In genomic region chrII:3808104-3808503, ce11 we compare ENCODE assay signal across 4 worm cellular contexts.
TF ChIP-seq lines count a peak whose summit lies in the region.

F54D10.5 (minus strand) TSS chrII:3808177.

TF ChIP-seq in whole organism, L2 larva, 48 proteins besides CTCF, POLR2A, EP300 and RAD21 (continued from another document):
- TF ChIP-seq ztf-11 (tag; optimal IDR thresholded peaks at IDR 0.05; lab: Kevin White, UChicago) (no peak), alr-1 (tag; optimal IDR thresholded peaks at IDR 0.05; lab: Kevin White, UChicago) (no peak), ztf-4 (tag; optimal IDR thresholded peaks at IDR 0.05; lab: Kevin White, UChicago) (no peak), mab-5 (tag; optimal IDR thresholded peaks at IDR 0.05; lab: Kevin White, UChicago) (peak; percentile 39), nhr-23 (tag; optimal IDR thresholded peaks at IDR 0.05; lab: Kevin White, UChicago) (no peak), nhr-10 (tag; optimal IDR thresholded peaks at IDR 0.05; lab: Kevin White, UChicago) (peak; percentile 4), blmp-1 (tag; optimal IDR thresholded peaks at IDR 0.05; lab: Kevin White, UChicago; ENCODE audit: insufficient read depth) (no peak), fos-1 (tag; optimal IDR thresholded peaks at IDR 0.05; lab: Kevin White, UChicago) (no peak), nhr-6 (tag; optimal IDR thresholded peaks at IDR 0.05; lab: Kevin White, UChicago) (no peak), nhr-11 (tag; optimal IDR thresholded peaks at IDR 0.05; lab: Kevin White, UChicago) (no peak), gmeb-1 (tag; optimal IDR thresholded peaks at IDR 0.05; lab: Kevin White, UChicago) (peak; percentile 95), nhr-129 (tag; optimal IDR thresholded peaks at IDR 0.05; lab: Kevin White, UChicago) (peak; percentile 65), sma-9 (GFP tag; optimal IDR thresholded peaks at IDR 0.05; lab: Kevin White, UChicago) (peak; percentile 84), sma-9 (tag; optimal IDR thresholded peaks at IDR 0.05; lab: Kevin White, UChicago) (no peak), skn-1 (tag; optimal IDR thresholded peaks at IDR 0.05; lab: Kevin White, UChicago) (no peak), nhr-21 (tag; optimal IDR thresholded peaks at IDR 0.05; lab: Kevin White, UChicago) (no peak), ceh-82 (tag; optimal IDR thresholded peaks at IDR 0.05; lab: Kevin White, UChicago) (no peak), nhr-25 (tag; optimal IDR thresholded peaks at IDR 0.05; lab: Kevin White, UChicago) (no peak), elt-3 (tag; optimal IDR thresholded peaks at IDR 0.05; lab: Kevin White, UChicago) (no peak), ceh-16 (tag; optimal IDR thresholded peaks at IDR 0.05; lab: Kevin White, UChicago) (peak; percentile 1), mdl-1 (tag; optimal IDR thresholded peaks at IDR 0.05; lab: Kevin White, UChicago) (no peak), nhr-12 (tag; optimal IDR thresholded peaks at IDR 0.05; lab: Kevin White, UChicago) (no peak), unc-62 (GFP tag; optimal IDR thresholded peaks at IDR 0.05; lab: Kevin White, UChicago) (no peak), nhr-237 (tag; optimal IDR thresholded peaks at IDR 0.05; lab: Kevin White, UChicago) (peak; percentile 22), C34F6.9 (tag; optimal IDR thresholded peaks at IDR 0.05; lab: Kevin White, UChicago) (peak; percentile 67)

TF ChIP-seq in whole organism, L4 larva, 104 proteins besides CTCF, POLR2A, EP300 and RAD21 (continued from another document and continues in another):
- TF ChIP-seq ZK546.5 (tag; optimal IDR thresholded peaks at IDR 0.05; lab: Kevin White, UChicago) (no peak), Y5F2A.4 (GFP tag; optimal IDR thresholded peaks at IDR 0.05; lab: Kevin White, UChicago) (no peak), nhr-76 (tag; optimal IDR thresholded peaks at IDR 0.05; lab: Kevin White, UChicago) (no peak), attf-4 (tag; optimal IDR thresholded peaks at IDR 0.05; lab: Kevin White, UChicago) (no peak), zag-1 (tag; optimal IDR thresholded peaks at IDR 0.05; lab: Kevin White, UChicago) (no peak), lim-7 (GFP tag; IDR thresholded peaks at IDR 0.05; lab: Robert Waterston, UW) (no peak), egl-27 (tag; optimal IDR thresholded peaks at IDR 0.05; lab: Kevin White, UChicago) (no peak), pqm-1 (tag; optimal IDR thresholded peaks at IDR 0.05; lab: Kevin White, UChicago) (no peak), lin-1 (GFP tag; IDR thresholded peaks at IDR 0.05; lab: Robert Waterston, UW) (no peak), php-3 (GFP tag; IDR thresholded peaks at IDR 0.05; lab: Robert Waterston, UW) (no peak), skn-1 (tag; optimal IDR thresholded peaks at IDR 0.05; lab: Kevin White, UChicago) (no peak), ceh-20 (GFP tag; IDR thresholded peaks at IDR 0.05; lab: Robert Waterston, UW) (no peak), ceh-32 (tag; optimal IDR thresholded peaks at IDR 0.05; lab: Kevin White, UChicago; ENCODE audit: poor library complexity) (no peak), ZK337.2 (GFP tag; IDR thresholded peaks at IDR 0.05; lab: Robert Waterston, UW) (no peak), D1046.2 (GFP tag; IDR thresholded peaks at IDR 0.05; lab: Robert Waterston, UW) (no peak), set-16 (GFP tag; IDR thresholded peaks at IDR 0.05; lab: Robert Waterston, UW) (no peak), zfp-3 (GFP tag; conservative IDR thresholded peaks at IDR 0.05; lab: Robert Waterston, UW) (no peak), pha-4 (GFP tag; IDR thresholded peaks at IDR 0.05; lab: Robert Waterston, UW) (peak; percentile 35; the same call in 1 of the 2 replicates), pha-4 (tag; optimal IDR thresholded peaks at IDR 0.05; lab: Kevin White, UChicago) (no peak), ztf-7 (tag; optimal IDR thresholded peaks at IDR 0.05; lab: Kevin White, UChicago) (no peak), T26A8.4 (GFP tag; IDR thresholded peaks at IDR 0.05; lab: Robert Waterston, UW) (peak; percentile 63), mes-2 (tag; optimal IDR thresholded peaks at IDR 0.05; lab: Kevin White, UChicago; ENCODE audit: poor library complexity, severe bottlenecking) (peak; percentile 91), ctbp-1 (GFP tag; IDR thresholded peaks at IDR 0.05; lab: Robert Waterston, UW) (no peak), duxl-1 (tag; optimal IDR thresholded peaks at IDR 0.05; lab: Kevin White, UChicago; ENCODE audit: poor library complexity) (peak; percentile 84), saeg-2 (GFP tag; IDR thresholded peaks at IDR 0.05; lab: Robert Waterston, UW) (no peak), dpl-1 (GFP tag; optimal IDR thresholded peaks at IDR 0.05; lab: Kevin White, UChicago) (peak; percentile 95), dmd-9 (GFP tag; IDR thresholded peaks at IDR 0.05; lab: Robert Waterston, UW) (no peak), Y105C5A.15 (GFP tag; IDR thresholded peaks at IDR 0.05; lab: Robert Waterston, UW) (no peak), cey-2 (tag; optimal IDR thresholded peaks at IDR 0.05; lab: Kevin White, UChicago; ENCODE audit: borderline replicate concordance, insufficient read depth) (no peak), ztf-11 (tag; optimal IDR thresholded peaks at IDR 0.05; lab: Kevin White, UChicago) (no peak), nhr-77 (tag; optimal IDR thresholded peaks at IDR 0.05; lab: Kevin White, UChicago) (peak; percentile 12), mxl-2 (GFP tag; conservative IDR thresholded peaks at IDR 0.05; lab: Robert Waterston, UW) (no peak), ama-1 (optimal IDR thresholded peaks at IDR 0.05; lab: Kevin White, UChicago) (no peak), unc-130 (GFP tag; optimal IDR thresholded peaks at IDR 0.05; lab: Kevin White, UChicago) (peak; percentile 48), mdl-1 (tag; optimal IDR thresholded peaks at IDR 0.05; lab: Kevin White, UChicago) (peak in 1 of 2 experiments; percentile 12), tra-1 (GFP tag; IDR thresholded peaks at IDR 0.05; lab: Robert Waterston, UW) (no peak), lin-29 (GFP tag; IDR thresholded peaks at IDR 0.05; lab: Robert Waterston, UW) (no peak), ceh-62 (tag; optimal IDR thresholded peaks at IDR 0.05; lab: Kevin White, UChicago) (no peak)

TF ChIP-seq in whole organism, late embryonic, 69 proteins besides CTCF, POLR2A, EP300 and RAD21 (continued from another document):
- peak; percentile 74 for TF ChIP-seq tbx-2 (tag; optimal IDR thresholded peaks at IDR 0.05; lab: Kevin White, UChicago)
- TF ChIP-seq ceh-45 (GFP tag; IDR thresholded peaks at IDR 0.05; lab: Robert Waterston, UW) = no peak
- no peak for TF ChIP-seq hlh-15 (tag; optimal IDR thresholded peaks at IDR 0.05; lab: Kevin White, UChicago)
- TF ChIP-seq dve-1 (tag; optimal IDR thresholded peaks at IDR 0.05; lab: Kevin White, UChicago) = no peak
- TF ChIP-seq F13H6.1 (tag; optimal IDR thresholded peaks at IDR 0.05; lab: Kevin White, UChicago) = no peak
- TF ChIP-seq ceh-31 (tag; optimal IDR thresholded peaks at IDR 0.05; lab: Kevin White, UChicago) = peak; percentile 53
- TF ChIP-seq ref-2 (tag; optimal IDR thresholded peaks at IDR 0.05; lab: Kevin White, UChicago) = no peak
- TF ChIP-seq pax-1 (tag; optimal IDR thresholded peaks at IDR 0.05; lab: Kevin White, UChicago) = peak; percentile 30
- TF ChIP-seq pros-1 (tag; optimal IDR thresholded peaks at IDR 0.05; lab: Kevin White, UChicago) = no peak
- TF ChIP-seq ceh-6 (GFP tag; optimal IDR thresholded peaks at IDR 0.05; lab: Kevin White, UChicago) = no peak
- peak; percentile 78 for TF ChIP-seq elt-2 (tag; optimal IDR thresholded peaks at IDR 0.05; lab: Kevin White, UChicago)
- peak; percentile 32 for TF ChIP-seq K09A11.1 (tag; optimal IDR thresholded peaks at IDR 0.05; lab: Kevin White, UChicago; ENCODE audit: insufficient read depth)

TF ChIP-seq in whole organism, mixed stage, embryonic, 35 proteins besides CTCF, POLR2A, EP300 and RAD21 (continued from another document):
- TF ChIP-seq unc-62 (GFP tag; optimal IDR thresholded peaks at IDR 0.05; lab: Kevin White, UChicago) = no peak
- no peak for TF ChIP-seq ceh-43 (GFP tag; optimal IDR thresholded peaks at IDR 0.05; lab: Kevin White, UChicago)
- TF ChIP-seq blmp-1 (tag; optimal IDR thresholded peaks at IDR 0.05; lab: Kevin White, UChicago) = no peak
- TF ChIP-seq ham-2 (GFP tag; optimal IDR thresholded peaks at IDR 0.05; lab: Kevin White, UChicago) = no peak
- no peak for TF ChIP-seq snpc-4 (tag; optimal IDR thresholded peaks at IDR 0.05; lab: Kevin White, UChicago)
TF ChIP-seq in whole organism, mixed stage, embryonic: peak in this region for 8.
